Fruit fly (Drosophila melanogaster) whole organism, embryonic: ENCODE data around the gene CG9328.

Experiments used
- BEAF-32 ChIP-seq: fragments of 200-800 bp; sonication (Bioruptor generic); optimal IDR thresholded peaks from 3 replicates; lab custom pipeline; 2017; ENCODE audit warnings: missing biosample characterization, missing genetic modification characterization, mild to moderate bottlenecking, moderate library complexity, missing genetic modification reagents
- CG11398 ChIP-seq: fragments of 200-800 bp; sonication (Bioruptor generic); optimal IDR thresholded peaks from 2 replicates; lab custom pipeline; 2016; ENCODE audit warnings: missing biosample characterization, missing genetic modification characterization
- CG14965 ChIP-seq: fragments of 200-800 bp; sonication (Bioruptor generic); optimal IDR thresholded peaks from 2 replicates; lab custom pipeline; 2016; ENCODE audit warnings: missing biosample characterization, missing genetic modification characterization, borderline replicate concordance
- CG15269 ChIP-seq: fragments of 200-800 bp; sonication (Bioruptor generic); optimal IDR thresholded peaks from 2 replicates; lab custom pipeline; 2018; ENCODE audit warnings: missing biosample characterization, mild to moderate bottlenecking, missing genetic modification characterization, moderate library complexity
- CG18599 ChIP-seq: fragments of 200-800 bp; sonication (Bioruptor generic); optimal IDR thresholded peaks from 3 replicates; lab custom pipeline; 2017; ENCODE audit warnings: missing biosample characterization, missing genetic modification characterization, mild to moderate bottlenecking, moderate library complexity, missing genetic modification reagents
- CG18619 ChIP-seq: fragments of 200-800 bp; sonication (Bioruptor generic); optimal IDR thresholded peaks from 3 replicates; lab custom pipeline; 2017; ENCODE audit warnings: missing biosample characterization, mild to moderate bottlenecking, missing genetic modification characterization
- CG31365 ChIP-seq: fragments of 200-800 bp; sonication (Bioruptor generic); optimal IDR thresholded peaks from 2 replicates; lab custom pipeline; 2018; ENCODE audit warnings: missing biosample characterization, mild to moderate bottlenecking, missing genetic modification characterization
- CG31441 ChIP-seq: fragments of 200-800 bp; sonication (Bioruptor generic); IDR thresholded peaks from 2 replicates; pipeline ENCODE4 v1.3.6; 2022; ENCODE audit warnings: missing biosample characterization, missing genetic modification characterization
- CG3281 ChIP-seq: fragments of 200-800 bp; sonication (Bioruptor generic); optimal IDR thresholded peaks from 3 replicates; lab custom pipeline; 2017; ENCODE audit warnings: missing biosample characterization, mild to moderate bottlenecking, missing genetic modification characterization
- CG3407 ChIP-seq: fragments of 200-800 bp; sonication (Bioruptor generic); optimal IDR thresholded peaks from 2 replicates; lab custom pipeline; 2018; ENCODE audit warnings: missing biosample characterization, mild to moderate bottlenecking, missing genetic modification characterization
- CG3847 ChIP-seq: fragments of 200-800 bp; sonication (Bioruptor generic); IDR thresholded peaks from 2 replicates; pipeline ENCODE4 v1.3.6; 2022; ENCODE audit warnings: missing biosample characterization, missing genetic modification characterization
- CG42726 ChIP-seq: fragments of 200-800 bp; sonication (Bioruptor generic); IDR thresholded peaks from 2 replicates; pipeline ENCODE4 v1.3.6; 2022; ENCODE audit warnings: missing biosample characterization, missing genetic modification characterization; ENCODE audit not compliant: partially characterized antibody
- CG7987 ChIP-seq: fragments of 200-800 bp; sonication (Bioruptor generic); optimal IDR thresholded peaks from 2 replicates; lab custom pipeline; 2018; ENCODE audit warnings: missing biosample characterization, mild to moderate bottlenecking, missing genetic modification characterization, moderate library complexity
- CG8478 ChIP-seq: fragments of >200 bp; optimal IDR thresholded peaks from 2 replicates; lab custom pipeline; 2018
- CG9215 ChIP-seq: fragments of 200-800 bp; sonication (Bioruptor generic); IDR thresholded peaks from 2 replicates; pipeline ENCODE4 v1.3.6; 2022; ENCODE audit warnings: missing biosample characterization, missing genetic modification characterization
- CG9727 ChIP-seq: fragments of 200-800 bp; sonication (Bioruptor generic); optimal IDR thresholded peaks from 3 replicates; lab custom pipeline; 2017; ENCODE audit warnings: missing biosample characterization, mild to moderate bottlenecking, missing genetic modification characterization
- CG9817 ChIP-seq: fragments of 200-800 bp; sonication (Bioruptor generic); optimal IDR thresholded peaks from 2 replicates; lab custom pipeline; 2018; ENCODE audit warnings: missing biosample characterization, mild to moderate bottlenecking, missing genetic modification characterization, moderate library complexity
- Dad ChIP-seq: fragments of 200-800 bp; sonication (Bioruptor generic); optimal IDR thresholded peaks from 3 replicates; lab custom pipeline; 2016; ENCODE audit warnings: missing biosample characterization, missing genetic modification characterization
- Dfd ChIP-seq, 2 experiments: fragments of >200 bp; optimal IDR thresholded peaks; 2 replicates each; lab custom pipeline; 2017; ENCODE audit warnings: missing biosample characterization in 2 of 2, missing genetic modification characterization in 2 of 2
- E2f2 ChIP-seq: fragments of 200-800 bp; sonication (Bioruptor generic); IDR thresholded peaks from 2 replicates; pipeline ENCODE4 v1.3.6; 2022; ENCODE audit warnings: missing biosample characterization, missing genetic modification characterization
- H15 ChIP-seq: fragments of 200-800 bp; sonication (Bioruptor generic); IDR thresholded peaks from 3 replicates; pipeline ENCODE4 v1.3.6; 2022; ENCODE audit warnings: missing biosample characterization, missing genetic modification characterization
- H2.0 ChIP-seq: fragments of 200-800 bp; sonication (Bioruptor generic); IDR thresholded peaks from 2 replicates; pipeline ENCODE4 v1.3.6; 2022; ENCODE audit warnings: missing biosample characterization, missing genetic modification characterization
- HLH3B ChIP-seq: fragments of 200-800 bp; sonication (Bioruptor generic); IDR thresholded peaks from 2 replicates; pipeline ENCODE4 v1.3.6; 2022; ENCODE audit warnings: missing biosample characterization, missing genetic modification characterization
- HLH4C ChIP-seq: fragments of 200-800 bp; sonication (Bioruptor generic); IDR thresholded peaks from 3 replicates; pipeline ENCODE4 v1.3.6; 2022; ENCODE audit warnings: missing biosample characterization, missing genetic modification characterization; ENCODE audit not compliant: partially characterized antibody
- Scr ChIP-seq: fragments of 200-800 bp; sonication (Bioruptor generic); IDR thresholded peaks from 2 replicates; pipeline ENCODE4 v1.3.6; 2022; ENCODE audit warnings: missing biosample characterization, missing genetic modification characterization; ENCODE audit not compliant: partially characterized antibody
- Ssrp ChIP-seq: fragments of 200-800 bp; sonication (Bioruptor generic); optimal IDR thresholded peaks from 2 replicates; lab custom pipeline; 2018; ENCODE audit warnings: missing biosample characterization, mild to moderate bottlenecking, missing genetic modification characterization, moderate library complexity
- TFAM ChIP-seq: fragments of 200-800 bp; sonication (Bioruptor generic); optimal IDR thresholded peaks from 2 replicates; lab custom pipeline; 2017; ENCODE audit warnings: missing biosample characterization, missing genetic modification characterization, inconsistent platforms
- Usf ChIP-seq: fragments of 200-800 bp; sonication (Bioruptor generic); optimal IDR thresholded peaks from 2 replicates; lab custom pipeline; 2017; ENCODE audit warnings: missing genotype, missing biosample characterization, missing genetic modification characterization
- Xrp1 ChIP-seq: fragments of 200-800 bp; sonication (Bioruptor generic); IDR thresholded peaks from 2 replicates; pipeline ENCODE4 v1.3.6; 2022; ENCODE audit warnings: missing biosample characterization, missing genetic modification characterization
- ab ChIP-seq: fragments of 200-800 bp; sonication (Bioruptor generic); optimal IDR thresholded peaks from 2 replicates; lab custom pipeline; 2016; ENCODE audit warnings: missing biosample characterization, missing genetic modification characterization
- amos ChIP-seq: fragments of 200-800 bp; sonication (Bioruptor generic); IDR thresholded peaks from 2 replicates; pipeline ENCODE4 v1.3.6; 2022; ENCODE audit warnings: missing biosample characterization, missing genetic modification characterization; ENCODE audit not compliant: partially characterized antibody
- aop ChIP-seq: fragments of 200-800 bp; sonication (Bioruptor generic); IDR thresholded peaks from 2 replicates; pipeline ENCODE4 v1.3.6; 2022; ENCODE audit warnings: missing biosample characterization, missing genetic modification characterization
- ap ChIP-seq: fragments of 200-800 bp; sonication (Bioruptor generic); IDR thresholded peaks from 2 replicates; pipeline ENCODE4 v1.3.6; 2022; ENCODE audit warnings: missing biosample characterization, missing genetic modification characterization
- cato ChIP-seq: fragments of 200-800 bp; sonication (Bioruptor generic); optimal IDR thresholded peaks from 2 replicates; lab custom pipeline; 2016; ENCODE audit warnings: missing biosample characterization, missing genetic modification characterization, borderline replicate concordance
- croc ChIP-seq: fragments of 200-800 bp; sonication (Bioruptor generic); conservative IDR thresholded peaks from 3 replicates; pipeline ENCODE4 v1.3.6; 2022; ENCODE audit warnings: missing biosample characterization, missing genetic modification characterization
- danr ChIP-seq: fragments of 200-800 bp; sonication (Bioruptor generic); IDR thresholded peaks from 2 replicates; pipeline ENCODE4 v1.3.6; 2022; ENCODE audit warnings: missing biosample characterization, missing genetic modification characterization
- ems ChIP-seq: fragments of 200-800 bp; sonication (Bioruptor generic); optimal IDR thresholded peaks from 3 replicates; lab custom pipeline; 2016; ENCODE audit warnings: missing biosample characterization, missing genetic modification characterization
- grn ChIP-seq: fragments of 200-800 bp; sonication (Bioruptor generic); optimal IDR thresholded peaks from 3 replicates; lab custom pipeline; 2017; ENCODE audit warnings: missing biosample characterization, missing genetic modification characterization
- h ChIP-seq: fragments of >200 bp; optimal IDR thresholded peaks from 2 replicates; lab custom pipeline; 2017
- jing ChIP-seq: fragments of 200-800 bp; sonication (Bioruptor generic); optimal IDR thresholded peaks from 2 replicates; lab custom pipeline; 2018; ENCODE audit warnings: missing biosample characterization, mild to moderate bottlenecking, missing genetic modification characterization
- lilli ChIP-seq: fragments of 200-800 bp; sonication (Bioruptor generic); optimal IDR thresholded peaks from 3 replicates; lab custom pipeline; 2016; ENCODE audit warnings: missing biosample characterization, missing genetic modification characterization
- lmd ChIP-seq: fragments of 200-800 bp; sonication (Bioruptor generic); IDR thresholded peaks from 2 replicates; pipeline ENCODE4 v1.3.6; 2022; ENCODE audit warnings: missing biosample characterization, missing genetic modification characterization
- lola ChIP-seq, 3 experiments: fragments of >200 bp in 2 of 3; fragments of 200-800 bp in 1 of 3; sonication (Bioruptor generic) in 1 of 3; optimal IDR thresholded peaks; 2 replicates each; lab custom pipeline; 2017 to 2019; ENCODE audit warnings: missing biosample characterization in 3 of 3, missing genetic modification characterization in 3 of 3, mild to moderate bottlenecking in 1 of 3, moderate library complexity in 1 of 3
- onecut ChIP-seq: fragments of 200-800 bp; sonication (Bioruptor generic); IDR thresholded peaks from 2 replicates; pipeline ENCODE4 v1.3.6; 2022; ENCODE audit warnings: missing biosample characterization, missing genetic modification characterization
- pb ChIP-seq: fragments of 200-800 bp; sonication (Bioruptor generic); optimal IDR thresholded peaks from 3 replicates; lab custom pipeline; 2016; ENCODE audit warnings: missing biosample characterization, missing genetic modification characterization
- salm ChIP-seq: fragments of 200-800 bp; sonication (Bioruptor generic); optimal IDR thresholded peaks from 2 replicates; lab custom pipeline; 2018; ENCODE audit warnings: missing biosample characterization, mild to moderate bottlenecking, missing genetic modification characterization
- sd ChIP-seq: fragments of 200-800 bp; sonication (Bioruptor generic); optimal IDR thresholded peaks from 3 replicates; lab custom pipeline; 2018; ENCODE audit warnings: missing biosample characterization, mild to moderate bottlenecking, missing genetic modification characterization, moderate library complexity
- sens-2 ChIP-seq: fragments of 200-800 bp; sonication (Bioruptor generic); IDR thresholded peaks from 2 replicates; pipeline ENCODE4 v1.3.6; 2022; ENCODE audit warnings: missing biosample characterization, missing genetic modification characterization
- tna ChIP-seq: fragments of 200-800 bp; sonication (Bioruptor generic); IDR thresholded peaks from 2 replicates; pipeline ENCODE4 v1.3.6; 2022; ENCODE audit warnings: missing biosample characterization, missing genetic modification characterization; ENCODE audit not compliant: partially characterized antibody
- trem ChIP-seq: fragments of 200-800 bp; optimal IDR thresholded peaks from 3 replicates; lab custom pipeline; 2019; ENCODE audit warnings: missing biosample characterization, mild to moderate bottlenecking, missing genetic modification characterization, moderate library complexity
- yki ChIP-seq: fragments of >200 bp; optimal IDR thresholded peaks from 3 replicates; lab custom pipeline; 2018

The CG9328 gene

DNA sequence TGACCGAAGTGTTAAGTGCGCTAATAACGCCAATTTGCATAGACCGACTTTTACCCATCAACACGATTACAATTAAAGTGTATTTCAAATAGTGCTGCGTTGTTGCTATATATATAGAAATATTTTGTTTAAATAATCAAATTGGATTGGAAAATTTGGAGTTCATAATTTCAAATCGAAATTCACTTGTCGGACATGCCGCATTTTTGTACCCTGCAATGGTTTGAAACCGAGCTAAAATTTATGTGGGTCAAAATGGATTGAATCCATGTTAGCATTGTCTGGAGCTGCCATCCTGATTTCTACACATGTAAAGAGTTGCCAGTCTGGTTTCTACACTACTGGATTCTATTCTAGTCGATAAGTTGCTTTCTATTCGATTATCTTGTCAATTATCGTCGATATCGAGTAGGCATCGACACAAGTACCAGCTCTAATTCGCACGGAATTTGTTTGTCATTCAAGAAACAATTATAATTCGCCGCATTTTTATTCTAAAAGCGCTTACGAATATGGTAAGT lies 10.2 kb upstream of the CG9328 start, which contains the start of gene Pomp (continued):
- peak; percentile 25 for TF ChIP-seq Dad (GFP tag; lab: Kevin White, UChicago)
- peak; percentile 56 for TF ChIP-seq CG9817 (tag; lab: Kevin White, UChicago)
- TF ChIP-seq CG31365 (tag; lab: Kevin White, UChicago), result peak; percentile 59
- TF ChIP-seq CG3281 (GFP tag; lab: Kevin White, UChicago), result peak; percentile 83
- TF ChIP-seq Dfd (GFP tag; optimal IDR thresholded peaks at IDR 0.05; lab: Kevin White, UChicago), result no peak
- peak; percentile 93 for TF ChIP-seq CG31441 (GFP tag; lab: Robert Waterston, UW)
- peak; percentile 66 for TF ChIP-seq Ssrp (tag; lab: Kevin White, UChicago)
- TF ChIP-seq grn, result peak; percentile 30
- peak; percentile 89 for TF ChIP-seq H15 (GFP tag; lab: Robert Waterston, UW)
- peak; percentile 85 for TF ChIP-seq HLH3B
- TF ChIP-seq CG7987 (GFP tag; lab: Kevin White, UChicago), result peak; percentile 80
- peak; percentile 41 for TF ChIP-seq ab (GFP tag; lab: Kevin White, UChicago)
- peak; percentile 95 for TF ChIP-seq Xrp1 (GFP tag; lab: Robert Waterston, UW)
- peak; percentile 66 for TF ChIP-seq CG3407 (GFP tag; lab: Kevin White, UChicago)
- TF ChIP-seq salm, result peak; percentile 73
- TF ChIP-seq CG14965 (GFP tag; lab: Kevin White, UChicago), result no peak
- no peak for TF ChIP-seq h (lab: Kevin White, UChicago)
- TF ChIP-seq jing (GFP tag; lab: Kevin White, UChicago), result no peak
- peak; percentile 62 for TF ChIP-seq Scr (GFP tag; lab: Robert Waterston, UW)
- TF ChIP-seq CG11398 (GFP tag; lab: Kevin White, UChicago), result no peak
- peak; percentile 86 for TF ChIP-seq CG9727 (GFP tag; lab: Kevin White, UChicago)
- TF ChIP-seq lola (GFP tag; optimal IDR thresholded peaks at IDR 0.05; lab: Kevin White, UChicago), result peak in 1 of 3 experiments; percentile 70
- TF ChIP-seq TFAM (GFP tag; lab: Kevin White, UChicago), result peak; percentile 41
- no peak for TF ChIP-seq pb (GFP tag; lab: Kevin White, UChicago)
- no peak for TF ChIP-seq yki
- TF ChIP-seq amos (GFP tag; lab: Robert Waterston, UW), result peak; percentile 62; the same call in 1 of the 2 replicates
- peak; percentile 53 for TF ChIP-seq ems (GFP tag; lab: Kevin White, UChicago)
- peak; percentile 68 for TF ChIP-seq onecut (GFP tag; lab: Robert Waterston, UW)
- peak; percentile 76 for TF ChIP-seq HLH4C
- peak; percentile 77; the same call in 1 of the 2 replicates for TF ChIP-seq danr (GFP tag; lab: Robert Waterston, UW)
- TF ChIP-seq CG8478 (lab: Kevin White, UChicago), result no peak
- TF ChIP-seq croc (GFP tag; lab: Robert Waterston, UW), result peak; percentile 59; the same call in 2 of the 3 replicates
- TF ChIP-seq CG9215 (GFP tag; lab: Robert Waterston, UW), result peak; percentile 73
- peak; percentile 85 for TF ChIP-seq CG15269 (tag; lab: Kevin White, UChicago)
- peak; percentile 8 for TF ChIP-seq cato
- TF ChIP-seq sens-2 (GFP tag; lab: Robert Waterston, UW), result peak; percentile 65
- peak; percentile 87 for TF ChIP-seq lilli (GFP tag; lab: Kevin White, UChicago)
- TF ChIP-seq lmd (GFP tag; lab: Robert Waterston, UW), result peak; percentile 90
- peak; percentile 73 for TF ChIP-seq E2f2
- TF ChIP-seq Usf, result peak; percentile 27
- peak; percentile 55 for TF ChIP-seq CG42726
- peak; percentile 93 for TF ChIP-seq trem (tag; lab: Kevin White, UChicago)
- TF ChIP-seq BEAF-32 (GFP tag; lab: Kevin White, UChicago), result peak; percentile 60
- peak; percentile 54; the same call in 1 of the 2 replicates for TF ChIP-seq ap (GFP tag; lab: Robert Waterston, UW)
- TF ChIP-seq CG3847, result peak; percentile 90
- peak; percentile 90 for TF ChIP-seq sd (tag; lab: Kevin White, UChicago)
- peak; percentile 78 for TF ChIP-seq CG18619 (GFP tag; lab: Kevin White, UChicago)
- 0 out of 2 replicates have a peak, but pooled peaks have one; percentile 62 for TF ChIP-seq aop (GFP tag; lab: Robert Waterston, UW)
- TF ChIP-seq CG18599, result peak; percentile 92
- peak; percentile 46; the same call in 1 of the 2 replicates for TF ChIP-seq tna (GFP tag; lab: Robert Waterston, UW)
- TF ChIP-seq H2.0 (GFP tag; lab: Robert Waterston, UW), result peak; percentile 80
